Worm (Caenorhabditis elegans) whole organism, L3 larva: ENCODE measurements around the gene Y37E11AM.4.

Source experiments
- elt-2 ChIP-seq: sonication (generic microtip); optimal IDR thresholded peaks from 2 replicates; lab custom pipeline; 2016; ENCODE audit warnings: missing genetic modification reagents, mild to moderate bottlenecking, missing genetic modification characterization, missing compliant biosample characterization
- nhr-25 ChIP-seq: sonication (generic microtip); optimal IDR thresholded peaks from 2 replicates; lab custom pipeline; 2017; ENCODE audit warnings: missing biosample characterization, missing genetic modification characterization
- nhr-28 ChIP-seq: fragments of 150-350 bp; optimal IDR thresholded peaks from 2 replicates; lab custom pipeline; 2014; ENCODE audit warnings: missing biosample characterization, missing genetic modification characterization

DNA sequence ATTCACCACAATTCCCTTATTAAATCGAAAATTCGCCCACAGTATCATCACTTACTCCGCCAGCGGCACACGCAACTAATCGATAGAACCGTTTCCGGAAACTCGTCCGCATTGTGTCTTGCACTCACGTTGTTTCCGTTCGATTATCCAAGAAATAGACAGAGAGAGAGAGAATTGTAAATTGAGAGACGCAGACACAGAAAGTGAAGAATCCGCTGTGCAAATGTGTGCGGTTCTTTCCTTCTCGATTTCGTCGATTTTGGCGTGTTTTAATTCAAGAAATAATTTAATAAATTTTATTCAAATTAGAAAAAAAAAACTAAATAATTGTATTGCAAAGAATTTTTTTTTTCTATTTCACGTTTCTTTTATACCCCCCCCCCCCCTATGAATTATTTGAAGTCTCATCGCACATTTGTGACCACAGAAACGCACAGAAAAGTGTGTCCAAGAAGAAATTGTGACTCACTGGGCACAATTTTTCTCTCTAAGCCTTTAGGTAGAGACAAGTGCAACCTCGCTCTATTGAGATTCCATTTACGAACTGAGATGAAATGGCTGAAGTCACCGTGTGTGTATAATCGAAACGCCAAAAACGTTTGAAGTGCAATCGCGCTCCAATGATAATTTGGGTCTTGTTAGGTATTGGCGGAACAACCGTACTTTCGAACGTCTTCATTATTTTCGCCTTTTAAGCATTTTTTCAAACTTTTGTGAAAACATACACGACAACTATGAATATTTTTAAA, 16.2 kb upstream of the Y37E11AM.4 start, which contains the start of gene nape-2:
- no peak for TF ChIP-seq nhr-25 (tag; lab: Kevin White, UChicago)
- TF ChIP-seq elt-2 = no peak
- no peak for TF ChIP-seq nhr-28 (tag; lab: Kevin White, UChicago)
